Fruit fly (Drosophila melanogaster) whole organism, prepupa: ENCODE measurements around the gene CG32832.

ENCODE experiments used
- CG6854 ChIP-seq: fragments of 200-800 bp; sonication (Bioruptor generic); optimal IDR thresholded peaks from 2 replicates; lab custom pipeline; 2017; ENCODE audit warnings: missing biosample characterization, mild to moderate bottlenecking, missing genetic modification characterization
- CG9139 ChIP-seq: fragments of 200-800 bp; sonication (Bioruptor generic); optimal IDR thresholded peaks from 3 replicates; lab custom pipeline; 2017; ENCODE audit warnings: missing biosample characterization, mild to moderate bottlenecking, missing genetic modification characterization
- Ets21C ChIP-seq: fragments of 200-800 bp; sonication (Bioruptor generic); optimal IDR thresholded peaks from 3 replicates; lab custom pipeline; 2016; ENCODE audit warnings: missing biosample characterization, missing genetic modification characterization
- Lpt ChIP-seq: fragments of 200-800 bp; sonication (Bioruptor generic); optimal IDR thresholded peaks from 3 replicates; lab custom pipeline; 2016; ENCODE audit warnings: missing biosample characterization, missing genetic modification characterization
- OdsH ChIP-seq: fragments of 200-800 bp; sonication (Bioruptor generic); optimal IDR thresholded peaks from 3 replicates; lab custom pipeline; 2016; ENCODE audit warnings: missing biosample characterization, missing genetic modification characterization
- Smox ChIP-seq: fragments of 200-800 bp; sonication (Bioruptor generic); optimal IDR thresholded peaks from 3 replicates; lab custom pipeline; 2016; ENCODE audit warnings: missing biosample characterization, missing genetic modification characterization
- achi ChIP-seq: fragments of 200-800 bp; sonication (Bioruptor generic); optimal IDR thresholded peaks from 3 replicates; lab custom pipeline; 2016; ENCODE audit warnings: missing biosample characterization, missing genetic modification characterization
- eg ChIP-seq: fragments of 200-800 bp; sonication (Bioruptor generic); IDR thresholded peaks from 3 replicates; pipeline ENCODE4 v1.3.6; 2022; ENCODE audit warnings: missing biosample characterization, missing genetic modification characterization
- fkh ChIP-seq: fragments of 200-800 bp; sonication (Bioruptor generic); optimal IDR thresholded peaks from 3 replicates; lab custom pipeline; 2017; ENCODE audit warnings: missing biosample characterization, mild to moderate bottlenecking, missing genetic modification characterization, moderate library complexity
- net ChIP-seq: fragments of 200-800 bp; sonication (Bioruptor generic); optimal IDR thresholded peaks from 3 replicates; lab custom pipeline; 2016; ENCODE audit warnings: missing biosample characterization, missing genetic modification characterization
- ss ChIP-seq, 2 experiments: fragments of 200-800 bp; sonication (Bioruptor generic); optimal IDR thresholded peaks; 2 replicates in 1 of 2; 3 replicates in 1 of 2; lab custom pipeline; 2017 to 2018; ENCODE audit warnings: mild to moderate bottlenecking in 2 of 2, missing biosample characterization in 2 of 2, missing genetic modification characterization in 2 of 2, moderate library complexity in 1 of 2
- svp ChIP-seq: fragments of 200-800 bp; sonication (Bioruptor generic); peaks from one replicate; lab custom pipeline; 2016; ENCODE audit warnings: missing biosample characterization, missing genetic modification characterization

DNA sequence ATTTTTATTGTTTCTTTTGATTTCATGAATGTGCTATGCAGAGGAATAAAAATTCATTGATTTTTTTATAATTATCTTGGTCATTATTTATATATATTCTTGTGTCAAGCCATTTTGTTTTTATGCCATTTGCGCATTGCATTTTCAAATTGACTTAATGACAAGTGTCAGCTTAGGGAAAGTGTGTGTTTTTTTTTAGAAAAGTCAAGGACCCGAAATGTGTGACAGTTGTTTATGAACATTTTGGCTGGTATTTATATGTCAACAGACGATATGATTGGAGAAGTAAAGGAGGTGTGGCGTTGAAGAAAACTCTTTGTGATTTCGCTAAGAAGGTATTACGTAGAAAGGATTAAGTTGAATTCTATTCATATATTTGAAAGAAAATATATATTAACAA is 41.4 kb downstream of the CG32832 start, which contains the start of the genes SclA and SclB:
- TF ChIP-seq svp (GFP tag; lab: Kevin White, UChicago) (no peak), Ets21C (no peak), ss (GFP tag; optimal IDR thresholded peaks at IDR 0.05; lab: Kevin White, UChicago) (no peak), Smox (GFP tag; lab: Kevin White, UChicago) (no peak), OdsH (GFP tag; lab: Kevin White, UChicago) (no peak), eg (no peak), Lpt (GFP tag; lab: Kevin White, UChicago) (no peak), fkh (GFP tag; lab: Kevin White, UChicago) (no peak), CG6854 (no peak), CG9139 (no peak), net (GFP tag; lab: Kevin White, UChicago) (no peak), achi (GFP tag; lab: Kevin White, UChicago) (no peak)
